Worm (Caenorhabditis elegans): ENCODE data around the gene sahd-1.

- no peak for TF ChIP-seq elt-1 (tag; optimal IDR thresholded peaks at IDR 0.05; ENCODE audit: borderline replicate concordance, insufficient read depth)
- TF ChIP-seq unc-62 (GFP tag; optimal IDR thresholded peaks at IDR 0.05) = no peak
- no peak for TF ChIP-seq elt-3 (tag; optimal IDR thresholded peaks at IDR 0.05)
- TF ChIP-seq ces-1 (GFP tag; optimal IDR thresholded peaks at IDR 0.05) = no peak
- no peak for TF ChIP-seq nhr-12 (tag; optimal IDR thresholded peaks at IDR 0.05)
- no peak for TF ChIP-seq sptf-1 (tag; optimal IDR thresholded peaks at IDR 0.05)
These were observed 3.3 kb upstream of the sahd-1 start for ce11 chrII:5518055-5518454.
